Worm (Caenorhabditis elegans): Measurements from ENCODE around the gene F21D5.4.
"Not testable (repeated sequence)": the region's sequence is repeated elsewhere in the genome, so short reads cannot be mapped to it uniquely, and the experiment has no call there.

Gene F21D5.4

DNA sequence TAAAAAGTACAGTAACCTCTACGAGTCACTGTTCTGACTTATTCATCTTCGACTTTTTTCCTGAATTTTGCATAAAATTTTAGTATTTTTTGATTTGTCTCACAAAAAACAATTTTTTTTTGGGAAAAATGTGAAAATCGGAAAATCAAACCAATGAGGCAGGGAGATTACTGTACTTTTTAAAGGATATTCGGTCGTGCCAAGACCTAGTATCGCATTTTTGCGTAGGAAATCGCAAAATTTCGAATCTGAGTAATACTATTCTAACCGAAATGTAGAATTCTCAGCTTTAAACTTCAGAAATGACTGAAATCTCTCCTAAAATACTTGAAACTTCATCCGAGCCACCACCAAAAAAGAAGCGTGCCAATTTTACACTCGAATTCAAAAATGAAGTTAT, at the start of gene F21D5.4:
Gene F21D5.4, plus strand, starts transcription at position 301 of the 400 bp plus-strand sequence.
- no peak for TF ChIP-seq tbx-11 (GFP tag; IDR thresholded peaks at IDR 0.05)
- TF ChIP-seq aly-1 (tag; optimal IDR thresholded peaks at IDR 0.05): no peak
- TF ChIP-seq flt-1 (GFP tag; IDR thresholded peaks at IDR 0.05): no peak

DNA sequence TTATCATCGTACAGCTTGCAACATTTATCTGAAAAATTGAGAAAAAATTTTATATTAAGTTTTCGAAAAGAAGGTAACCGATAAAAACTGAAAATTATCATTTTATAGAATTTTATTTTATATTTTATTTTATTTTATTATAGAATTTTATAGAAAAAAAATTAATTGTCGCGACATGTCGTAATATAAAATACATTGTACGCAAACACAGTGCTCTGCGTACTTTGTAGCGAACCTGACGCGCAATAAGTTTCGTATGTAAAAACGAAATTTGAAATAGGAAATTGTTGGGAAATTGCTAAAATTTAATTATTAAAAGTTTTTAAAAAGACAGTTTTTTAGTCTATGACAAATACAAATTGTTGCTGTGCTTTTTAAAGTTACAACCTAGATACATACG, 46.4 kb upstream of the F21D5.4 start, which contains the start of the genes hst-1 and ints-6:
Gene hst-1, minus strand, starts transcription at position 28 of the 400 bp plus-strand sequence.
Gene ints-6, plus strand, starts transcription at position 260 of the 400 bp plus-strand sequence.
- no peak for TF ChIP-seq pes-1 (GFP tag; IDR thresholded peaks at IDR 0.05)
- no peak for TF ChIP-seq tra-4 (tag; optimal IDR thresholded peaks at IDR 0.05)
- TF ChIP-seq ceh-13 (GFP tag; optimal IDR thresholded peaks at IDR 0.05): no peak
- no peak for TF ChIP-seq ets-7 (tag; optimal IDR thresholded peaks at IDR 0.05)
- TF ChIP-seq aly-1 (tag; optimal IDR thresholded peaks at IDR 0.05): no peak
- no peak for TF ChIP-seq sea-1 (GFP tag; conservative IDR thresholded peaks at IDR 0.05)
- TF ChIP-seq B0310.2 (tag; optimal IDR thresholded peaks at IDR 0.05): no peak
- no peak for TF ChIP-seq ceh-36 (tag; optimal IDR thresholded peaks at IDR 0.05)
- TF ChIP-seq scrt-1 (GFP tag; IDR thresholded peaks at IDR 0.05): no peak
- no peak for TF ChIP-seq flt-1 (GFP tag; IDR thresholded peaks at IDR 0.05)
- TF ChIP-seq ama-1 (optimal IDR thresholded peaks at IDR 0.05): no peak
- no peak for TF ChIP-seq tbx-37 (GFP tag; conservative IDR thresholded peaks at IDR 0.05)

DNA sequence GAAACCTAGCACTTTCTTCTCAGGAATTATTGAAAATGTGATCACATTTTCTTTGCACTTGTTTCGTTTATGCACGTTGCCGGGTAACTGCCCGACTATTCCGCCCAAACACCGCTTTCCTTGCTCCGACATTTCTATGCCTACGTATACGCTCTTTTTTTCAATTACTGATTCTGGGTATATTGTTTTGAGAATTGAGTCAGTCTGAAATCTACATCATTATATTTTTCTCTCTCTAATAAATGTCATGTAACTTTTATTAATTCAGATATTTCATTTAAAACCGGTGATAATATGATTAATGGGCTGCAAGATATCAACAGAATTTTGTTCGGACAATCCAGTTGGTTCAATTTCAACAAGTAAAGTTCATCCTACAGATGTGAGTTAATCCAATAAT, 40.5 kb upstream of the F21D5.4 start, which contains the start of gene ttll-11:
Gene ttll-11, plus strand, starts transcription at position 301 of the 400 bp plus-strand sequence.
- TF ChIP-seq pes-1 (GFP tag; IDR thresholded peaks at IDR 0.05) (no peak), B0310.2 (tag; optimal IDR thresholded peaks at IDR 0.05) (no peak), hnd-1 (tag; optimal IDR thresholded peaks at IDR 0.05) (no peak), tbx-11 (GFP tag; IDR thresholded peaks at IDR 0.05) (no peak), aly-1 (tag; optimal IDR thresholded peaks at IDR 0.05) (no peak), F13C5.2 (tag; optimal IDR thresholded peaks at IDR 0.05) (no peak), hmg-4 (GFP tag; optimal IDR thresholded peaks at IDR 0.05) (no peak), ceh-13 (GFP tag; optimal IDR thresholded peaks at IDR 0.05) (no peak), flt-1 (GFP tag; IDR thresholded peaks at IDR 0.05) (no peak), hmbx-1 (tag; optimal IDR thresholded peaks at IDR 0.05) (no peak), sea-1 (GFP tag; conservative IDR thresholded peaks at IDR 0.05) (no peak)

DNA sequence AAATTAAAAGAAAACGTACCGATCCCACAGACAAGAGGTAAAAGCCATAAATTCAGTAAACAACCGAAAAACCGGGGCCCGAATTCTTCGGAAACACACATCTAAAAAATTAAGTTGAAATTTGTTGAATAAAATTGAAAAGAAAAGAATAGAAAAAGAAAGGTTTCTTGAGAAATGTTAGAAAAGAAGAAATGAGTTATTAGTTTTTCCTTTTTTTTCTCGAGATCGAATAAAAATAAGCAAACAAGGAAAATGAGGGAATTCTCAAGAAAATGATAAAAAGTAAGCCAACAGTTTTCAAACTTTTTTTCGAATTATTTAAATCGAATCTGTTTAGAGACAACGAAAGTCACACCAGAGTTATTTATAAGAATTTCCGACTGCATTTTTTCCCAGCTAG, 32.4 kb upstream of the F21D5.4 start, which contains the start of gene H23L24.4:
Gene H23L24.4, minus strand, starts transcription at position 101 of the 400 bp plus-strand sequence.
- TF ChIP-seq tbx-11 (GFP tag; IDR thresholded peaks at IDR 0.05) (no peak), aly-1 (tag; optimal IDR thresholded peaks at IDR 0.05) (no peak), hnd-1 (tag; optimal IDR thresholded peaks at IDR 0.05) (no peak), ama-1 (optimal IDR thresholded peaks at IDR 0.05) (no peak), tbx-37 (GFP tag; conservative IDR thresholded peaks at IDR 0.05) (no peak), B0310.2 (tag; optimal IDR thresholded peaks at IDR 0.05) (no peak), tra-4 (tag; optimal IDR thresholded peaks at IDR 0.05) (no peak), F13C5.2 (tag; optimal IDR thresholded peaks at IDR 0.05) (no peak), flt-1 (GFP tag; IDR thresholded peaks at IDR 0.05) (no peak), sea-1 (GFP tag; conservative IDR thresholded peaks at IDR 0.05) (no peak), hmg-4 (GFP tag; optimal IDR thresholded peaks at IDR 0.05) (no peak), scrt-1 (GFP tag; IDR thresholded peaks at IDR 0.05) (no peak), hmbx-1 (tag; optimal IDR thresholded peaks at IDR 0.05) (no peak)

DNA sequence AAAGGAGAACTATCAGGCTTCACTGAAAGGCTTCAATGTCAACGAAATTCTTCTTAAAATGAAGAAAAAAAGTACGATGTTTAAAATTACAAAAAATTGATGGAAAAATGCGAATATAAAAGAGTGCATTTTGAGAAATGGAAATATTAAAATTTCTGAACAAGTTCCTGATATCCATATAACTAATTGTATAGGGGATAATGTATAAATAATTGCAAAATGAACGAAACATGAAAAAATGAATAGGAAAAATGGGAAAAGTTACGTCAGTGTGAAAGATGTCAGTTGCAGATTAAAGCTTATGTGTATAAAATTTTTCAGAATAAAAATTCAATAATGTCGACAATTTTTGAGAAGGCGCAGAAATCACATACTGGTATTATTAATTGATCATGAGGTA, 29.8 kb upstream of the F21D5.4 start:
- TF ChIP-seq aly-1 (tag; optimal IDR thresholded peaks at IDR 0.05) (no peak), ceh-36 (tag; optimal IDR thresholded peaks at IDR 0.05) (no peak), tbx-11 (GFP tag; IDR thresholded peaks at IDR 0.05) (no peak)

DNA sequence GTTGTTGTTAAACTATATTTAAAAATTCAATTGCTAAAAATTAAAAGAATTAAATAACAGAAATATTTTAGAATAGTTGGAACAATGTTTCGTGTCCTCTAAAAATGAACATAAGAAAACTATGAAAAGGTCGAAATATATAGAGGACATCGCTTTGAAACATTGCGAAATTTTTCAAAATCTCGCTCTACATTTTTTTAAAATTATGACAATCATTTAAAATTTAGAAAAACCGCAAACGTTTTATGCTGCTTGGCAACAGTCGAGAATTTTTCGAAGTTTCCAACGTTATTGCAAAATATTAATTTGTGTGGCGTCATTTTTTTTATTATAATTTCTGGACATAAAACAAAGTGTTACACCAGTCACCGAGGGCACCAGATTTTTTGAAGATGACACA, 22.9 kb upstream of the F21D5.4 start, which contains the start of the genes parg-2 and ipla-5:
Gene parg-2, minus strand, starts transcription at position 101 of the 400 bp plus-strand sequence.
Gene ipla-5, plus strand, starts transcription at position 216 of the 400 bp plus-strand sequence.
- not testable (repeated sequence) for TF ChIP-seq tra-4 (tag; optimal IDR thresholded peaks at IDR 0.05); hmbx-1 (tag; optimal IDR thresholded peaks at IDR 0.05); ceh-13 (GFP tag; optimal IDR thresholded peaks at IDR 0.05)

DNA sequence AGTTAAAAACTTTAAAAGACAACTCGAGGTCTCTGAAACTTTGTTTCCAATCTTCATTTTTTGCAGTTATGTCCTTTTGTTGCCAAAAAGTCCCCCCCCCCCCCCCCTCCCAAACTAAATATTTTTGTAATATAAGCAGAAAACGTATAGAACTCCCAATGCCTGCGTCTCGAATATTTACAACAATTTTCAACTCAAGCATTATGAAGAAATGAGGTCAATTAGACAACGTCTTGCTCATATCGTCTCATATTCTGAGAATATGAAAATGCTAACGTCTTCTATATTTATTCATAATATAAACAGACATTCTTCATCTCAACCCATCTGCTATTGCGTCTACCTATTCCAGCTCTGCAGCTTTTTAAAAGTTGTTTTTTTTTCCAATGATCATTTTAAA, 19.7 kb upstream of the F21D5.4 start, which contains the start of gene H23L24.1:
Gene H23L24.1, plus strand, starts transcription at position 301 of the 400 bp plus-strand sequence.
- TF ChIP-seq aly-1 (tag; optimal IDR thresholded peaks at IDR 0.05): no peak
- no peak for TF ChIP-seq pes-1 (GFP tag; IDR thresholded peaks at IDR 0.05)
- TF ChIP-seq scrt-1 (GFP tag; IDR thresholded peaks at IDR 0.05): no peak
- TF ChIP-seq hmbx-1 (tag; optimal IDR thresholded peaks at IDR 0.05): no peak
- no peak for TF ChIP-seq tbx-37 (GFP tag; conservative IDR thresholded peaks at IDR 0.05)
- no peak for TF ChIP-seq hmg-4 (GFP tag; optimal IDR thresholded peaks at IDR 0.05)

DNA sequence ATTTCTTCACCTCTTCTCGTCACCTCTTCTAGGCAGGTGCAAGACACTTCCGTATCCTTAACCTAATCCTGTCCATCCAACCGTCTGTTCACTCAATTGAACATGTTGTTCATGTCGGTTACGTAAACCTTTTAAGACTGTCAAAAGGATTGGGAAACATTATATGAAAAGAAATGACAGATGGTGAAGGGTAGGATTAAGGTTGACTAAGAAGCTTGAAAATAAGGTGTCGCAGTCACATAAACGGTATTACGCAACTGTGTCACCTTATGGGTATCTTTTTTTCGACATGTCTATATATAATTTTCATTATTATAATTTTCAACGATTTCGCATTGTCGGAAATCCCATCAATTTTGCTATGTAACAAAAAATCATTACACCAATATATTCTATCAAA, 15.1 kb upstream of the F21D5.4 start:
- no peak for TF ChIP-seq B0310.2 (tag; optimal IDR thresholded peaks at IDR 0.05)
- no peak for TF ChIP-seq hnd-1 (tag; optimal IDR thresholded peaks at IDR 0.05)
- no peak for TF ChIP-seq ets-7 (tag; optimal IDR thresholded peaks at IDR 0.05)
- no peak for TF ChIP-seq pes-1 (GFP tag; IDR thresholded peaks at IDR 0.05)
- TF ChIP-seq sea-1 (GFP tag; conservative IDR thresholded peaks at IDR 0.05): no peak
- no peak for TF ChIP-seq tbx-37 (GFP tag; conservative IDR thresholded peaks at IDR 0.05)
- no peak for TF ChIP-seq ama-1 (optimal IDR thresholded peaks at IDR 0.05)
- no peak for TF ChIP-seq hmg-4 (GFP tag; optimal IDR thresholded peaks at IDR 0.05)
- TF ChIP-seq tbx-11 (GFP tag; IDR thresholded peaks at IDR 0.05): no peak
- no peak for TF ChIP-seq hmbx-1 (tag; optimal IDR thresholded peaks at IDR 0.05)
- TF ChIP-seq ceh-36 (tag; optimal IDR thresholded peaks at IDR 0.05): no peak
- TF ChIP-seq F13C5.2 (tag; optimal IDR thresholded peaks at IDR 0.05): no peak
- TF ChIP-seq ceh-13 (GFP tag; optimal IDR thresholded peaks at IDR 0.05): no peak
- TF ChIP-seq flt-1 (GFP tag; IDR thresholded peaks at IDR 0.05): no peak
- TF ChIP-seq scrt-1 (GFP tag; IDR thresholded peaks at IDR 0.05): no peak
- no peak for TF ChIP-seq tra-4 (tag; optimal IDR thresholded peaks at IDR 0.05)
- TF ChIP-seq aly-1 (tag; optimal IDR thresholded peaks at IDR 0.05): no peak
